Worm (Caenorhabditis elegans): ENCODE data around the gene ZK1236.9.

- TF ChIP-seq nhr-28 (tag; optimal IDR thresholded peaks at IDR 0.05), result no peak
- TF ChIP-seq elt-3 (tag; optimal IDR thresholded peaks at IDR 0.05), result no peak
- no peak for TF ChIP-seq aly-2 (tag; optimal IDR thresholded peaks at IDR 0.05)
- no peak for TF ChIP-seq ztf-11 (tag; optimal IDR thresholded peaks at IDR 0.05)
- no peak for TF ChIP-seq nhr-23 (tag; optimal IDR thresholded peaks at IDR 0.05)
- TF ChIP-seq pha-4 (tag; optimal IDR thresholded peaks at IDR 0.05), result peak; percentile 68
- TF ChIP-seq ama-1 (optimal IDR thresholded peaks at IDR 0.05), result no peak
- no peak for TF ChIP-seq unc-62 (GFP tag; optimal IDR thresholded peaks at IDR 0.05)
- no peak for TF ChIP-seq ztf-4 (tag; optimal IDR thresholded peaks at IDR 0.05)
- TF ChIP-seq nhr-11 (tag; optimal IDR thresholded peaks at IDR 0.05), result no peak
- no peak for TF ChIP-seq lin-39 (tag; optimal IDR thresholded peaks at IDR 0.05)
- TF ChIP-seq ceh-16 (tag; optimal IDR thresholded peaks at IDR 0.05), result no peak
- TF ChIP-seq fos-1 (tag; optimal IDR thresholded peaks at IDR 0.05), result no peak
- TF ChIP-seq nhr-76 (tag; optimal IDR thresholded peaks at IDR 0.05), result no peak
Observed at ce11 chrIII:8432143-8432542, 2.8 kb downstream of the ZK1236.9 start, which contains the start of gene ZK1236.5.
